Fruit fly (Drosophila melanogaster): Measurements from ENCODE around the gene Jarid2.

dm6 chr3L:9508653-9509036, 31.8 kb downstream of the Jarid2 start:
- TF ChIP-seq psq (optimal IDR thresholded peaks at IDR 0.05) (no peak), h (optimal IDR thresholded peaks at IDR 0.05) (no peak), Myc (optimal IDR thresholded peaks at IDR 0.05) (no peak), ttk (optimal IDR thresholded peaks at IDR 0.05) (no peak), Sin3A (optimal IDR thresholded peaks at IDR 0.05) (no peak), insv (optimal IDR thresholded peaks at IDR 0.05) (no peak)

Measured in Kc167 (cell line).